Fruit fly (Drosophila melanogaster): Measurements from ENCODE around the gene Ugt302K1.

The Ugt302K1 gene

dm6 chr3R:11196648-11197388 is 43.2 kb upstream of the Ugt302K1 start (continued):
- TF ChIP-seq Atf3 (GFP tag; optimal IDR thresholded peaks at IDR 0.05) (peak; percentile 83), tin (GFP tag; optimal IDR thresholded peaks at IDR 0.05) (peak; percentile 97), az2 (GFP tag; optimal IDR thresholded peaks at IDR 0.05) (peak; percentile 96), gt (GFP tag; IDR thresholded peaks at IDR 0.05) (peak; percentile 96), CG7839 (tag; optimal IDR thresholded peaks at IDR 0.05) (peak; percentile 100), dpn (GFP tag; optimal IDR thresholded peaks at IDR 0.05) (peak; percentile 96 to 97), inv (GFP tag; IDR thresholded peaks at IDR 0.05; ENCODE audit: partially characterized antibody) (no peak), CG14050 (GFP tag; IDR thresholded peaks at IDR 0.05) (peak; percentile 97), lola (GFP tag; optimal IDR thresholded peaks at IDR 0.05) (peak in 1 of 3 experiments; percentile 97), cwo (GFP tag; optimal IDR thresholded peaks at IDR 0.05) (peak; percentile 98), CG34376 (GFP tag; optimal IDR thresholded peaks at IDR 0.05) (peak; percentile 97), CG2129 (GFP tag; IDR thresholded peaks at IDR 0.05; ENCODE audit: partially characterized antibody) (no peak), CG31224 (GFP tag; IDR thresholded peaks at IDR 0.05) (peak; percentile 96), CG12659 (GFP tag; optimal IDR thresholded peaks at IDR 0.05) (peak; percentile 99), nerfin-1 (tag; optimal IDR thresholded peaks at IDR 0.05) (peak; percentile 99), CG12071 (GFP tag; optimal IDR thresholded peaks at IDR 0.05) (peak; percentile 91), dan (GFP tag; IDR thresholded peaks at IDR 0.05) (peak; percentile 64; the same call in 1 of the 2 replicates), CG12744 (GFP tag; optimal IDR thresholded peaks at IDR 0.05) (peak; percentile 63), CG17359 (tag; optimal IDR thresholded peaks at IDR 0.05) (peak; percentile 99), Asciz (GFP tag; optimal IDR thresholded peaks at IDR 0.05) (peak; percentile 99), H2.0 (GFP tag; IDR thresholded peaks at IDR 0.05) (peak; percentile 96), CG11093 (GFP tag; IDR thresholded peaks at IDR 0.05) (peak; percentile 98), CG32767 (GFP tag; IDR thresholded peaks at IDR 0.05) (peak; percentile 99), CG8944 (GFP tag; optimal IDR thresholded peaks at IDR 0.05) (peak; percentile 78), CHES-1-like (GFP tag; optimal IDR thresholded peaks at IDR 0.05) (peak; percentile 85), nmo (GFP tag; optimal IDR thresholded peaks at IDR 0.05) (peak; percentile 100), Opbp (GFP tag; IDR thresholded peaks at IDR 0.05; ENCODE audit: partially characterized antibody) (no peak), MBD-R2 (GFP tag; IDR thresholded peaks at IDR 0.05) (peak; percentile 94), CG4820 (GFP tag; optimal IDR thresholded peaks at IDR 0.05) (peak; percentile 97), fd96Cb (tag; optimal IDR thresholded peaks at IDR 0.05) (peak; percentile 99), CG7987 (GFP tag; optimal IDR thresholded peaks at IDR 0.05) (peak; percentile 93), Hr39 (optimal IDR thresholded peaks at IDR 0.05) (no peak), Bteb2 (GFP tag; optimal IDR thresholded peaks at IDR 0.05) (peak; percentile 81), tll (GFP tag; optimal IDR thresholded peaks at IDR 0.05) (peak in 1 of 2 experiments; percentile 81), Camta (GFP tag; optimal IDR thresholded peaks at IDR 0.05) (peak; percentile 89), ind (GFP tag; optimal IDR thresholded peaks at IDR 0.05) (peak; percentile 98), CG33557 (GFP tag; optimal IDR thresholded peaks at IDR 0.05) (peak; percentile 90), CG6791 (GFP tag; IDR thresholded peaks at IDR 0.05; ENCODE audit: partially characterized antibody) (no peak), ewg (GFP tag; optimal IDR thresholded peaks at IDR 0.05) (peak; percentile 97), CG9609 (GFP tag; optimal IDR thresholded peaks at IDR 0.05) (peak; percentile 88), grau (tag; optimal IDR thresholded peaks at IDR 0.05) (peak; percentile 95), Dref (GFP tag; IDR thresholded peaks at IDR 0.05) (peak; percentile 44), pita (GFP tag; optimal IDR thresholded peaks at IDR 0.05) (no peak), fd102C (GFP tag; optimal IDR thresholded peaks at IDR 0.05) (no peak), CG4617 (GFP tag; optimal IDR thresholded peaks at IDR 0.05; ENCODE audit: borderline replicate concordance) (peak; percentile 86), CG14014 (GFP tag; IDR thresholded peaks at IDR 0.05) (peak; percentile 98), CG17802 (tag; optimal IDR thresholded peaks at IDR 0.05) (peak; percentile 88), CG16815 (GFP tag; optimal IDR thresholded peaks at IDR 0.05) (peak; percentile 97)
